Worm (Caenorhabditis elegans) whole organism, late embryonic: Measurements from ENCODE around the gene C06C6.9.

Experiments used
- ama-1 ChIP-seq: fragments of 150-350 bp; optimal IDR thresholded peaks from 2 replicates; lab custom pipeline; 2014
- ceh-2 ChIP-seq: sonication (generic microtip); optimal IDR thresholded peaks from 2 replicates; lab custom pipeline; 2016; ENCODE audit warnings: missing genotype, missing genetic modification characterization, missing compliant biosample characterization
- ceh-9 ChIP-seq: sonication (generic microtip); optimal IDR thresholded peaks from 2 replicates; lab custom pipeline; 2016; ENCODE audit warnings: mild to moderate bottlenecking, missing genetic modification characterization, inconsistent platforms, missing compliant biosample characterization
- dve-1 ChIP-seq: sonication (generic microtip); optimal IDR thresholded peaks from 2 replicates; lab custom pipeline; 2017; ENCODE audit warnings: antibody characterized with exemption, mild to moderate bottlenecking, missing genetic modification characterization, missing compliant biosample characterization
- elt-2 ChIP-seq: sonication (generic microtip); optimal IDR thresholded peaks from 2 replicates; lab custom pipeline; 2016; ENCODE audit warnings: missing genetic modification reagents, missing genetic modification characterization, missing compliant biosample characterization
- lin-11 ChIP-seq: fragments of 200-800 bp; sonication (Bioruptor generic); optimal IDR thresholded peaks from 2 replicates; lab custom pipeline; 2018; ENCODE audit warnings: mild to moderate bottlenecking, missing genetic modification characterization, missing compliant biosample characterization
- nhr-11 ChIP-seq: fragments of 150-350 bp; optimal IDR thresholded peaks from 2 replicates; lab custom pipeline; 2014; ENCODE audit warnings: missing biosample characterization, missing genetic modification characterization
- npax-4 ChIP-seq: sonication (generic microtip); optimal IDR thresholded peaks from 2 replicates; lab custom pipeline; 2016; ENCODE audit warnings: missing genetic modification characterization, missing compliant biosample characterization
- pag-3 ChIP-seq: sonication (generic microtip); optimal IDR thresholded peaks from 2 replicates; lab custom pipeline; 2016; ENCODE audit warnings: missing compliant biosample characterization, missing genetic modification characterization, borderline replicate concordance
- pax-1 ChIP-seq: fragments of 150-350 bp; optimal IDR thresholded peaks from 2 replicates; lab custom pipeline; 2014; ENCODE audit warnings: missing biosample characterization, missing genetic modification characterization
- pha-4 ChIP-seq: fragments of 150-350 bp; optimal IDR thresholded peaks from 2 replicates; lab custom pipeline; 2018; ENCODE audit warnings: missing biosample characterization, missing genetic modification reagents, missing genetic modification characterization
- pros-1 ChIP-seq: fragments of 150-350 bp; optimal IDR thresholded peaks from 2 replicates; lab custom pipeline; 2014; ENCODE audit warnings: missing biosample characterization, missing genetic modification reagents, missing genetic modification characterization
- rnt-1 ChIP-seq: sonication (generic microtip); optimal IDR thresholded peaks from 2 replicates; lab custom pipeline; 2016; ENCODE audit warnings: missing genetic modification characterization, missing compliant biosample characterization

DNA sequence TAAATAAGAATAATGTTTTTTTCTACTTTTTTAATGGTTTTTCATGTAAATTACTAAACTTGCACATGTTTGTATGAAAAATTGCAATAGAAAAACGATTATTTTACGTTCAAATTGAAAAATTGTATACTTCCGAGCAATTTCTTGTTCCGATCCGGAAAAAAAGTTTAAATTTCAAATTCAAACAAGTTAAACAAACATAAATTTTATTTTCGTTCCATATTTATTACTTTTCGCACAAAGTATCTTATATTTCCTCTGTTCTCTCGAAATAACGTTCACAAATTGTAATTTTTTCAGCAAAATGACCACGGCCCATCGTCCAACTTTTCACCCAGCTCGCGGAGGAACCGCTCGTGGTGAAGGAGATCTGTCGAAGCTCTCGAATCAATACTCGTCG is 26.5 kb upstream of the C06C6.9 start, which contains the start of gene cwc-15:
- TF ChIP-seq ceh-2 (tag; lab: Kevin White, UChicago) (no peak), pag-3 (tag; lab: Kevin White, UChicago) (no peak), pros-1 (tag; lab: Kevin White, UChicago) (no peak), ama-1 (lab: Kevin White, UChicago) (no peak), pax-1 (no peak), dve-1 (tag; lab: Kevin White, UChicago) (no peak), npax-4 (no peak), pha-4 (tag; lab: Kevin White, UChicago) (no peak), ceh-9 (tag; lab: Kevin White, UChicago) (no peak), rnt-1 (tag; lab: Kevin White, UChicago) (no peak), elt-2 (tag; lab: Kevin White, UChicago) (no peak), nhr-11 (tag; lab: Kevin White, UChicago) (no peak), lin-11 (tag; lab: Kevin White, UChicago) (no peak)
